Fruit fly (Drosophila melanogaster) whole organism, prepupa: Measurements from ENCODE around the gene bys.
A peak's percentile ranks its signal among the peaks of the same experiment; 100 is the strongest.

Experiments
- CG11762 ChIP-seq: fragments of 200-800 bp; sonication (Bioruptor generic); optimal IDR thresholded peaks from 3 replicates; lab custom pipeline; 2016; ENCODE audit warnings: missing biosample characterization, missing genetic modification characterization; ENCODE audit not compliant: insufficient read depth
- CG32006 ChIP-seq: fragments of 200-800 bp; sonication (Bioruptor generic); optimal IDR thresholded peaks from 3 replicates; lab custom pipeline; 2017; ENCODE audit warnings: missing biosample characterization, mild to moderate bottlenecking, missing genetic modification characterization
- CG34406 ChIP-seq: fragments of 200-800 bp; sonication (Bioruptor generic); optimal IDR thresholded peaks from 3 replicates; lab custom pipeline; 2016; ENCODE audit warnings: missing biosample characterization, missing genetic modification characterization
- CG8632 ChIP-seq: fragments of 200-800 bp; sonication (Bioruptor generic); optimal IDR thresholded peaks from 3 replicates; lab custom pipeline; 2016; ENCODE audit warnings: missing biosample characterization, missing genetic modification characterization
- Eip78C ChIP-seq: fragments of 200-800 bp; sonication (Bioruptor generic); peaks from one replicate; lab custom pipeline; 2016; ENCODE audit warnings: missing biosample characterization, missing genetic modification characterization
- Ets21C ChIP-seq: fragments of 200-800 bp; sonication (Bioruptor generic); optimal IDR thresholded peaks from 3 replicates; lab custom pipeline; 2016; ENCODE audit warnings: missing biosample characterization, missing genetic modification characterization
- Lpt ChIP-seq: fragments of 200-800 bp; sonication (Bioruptor generic); optimal IDR thresholded peaks from 3 replicates; lab custom pipeline; 2016; ENCODE audit warnings: missing biosample characterization, missing genetic modification characterization
- OdsH ChIP-seq: fragments of 200-800 bp; sonication (Bioruptor generic); optimal IDR thresholded peaks from 3 replicates; lab custom pipeline; 2016; ENCODE audit warnings: missing biosample characterization, missing genetic modification characterization

- TF ChIP-seq Lpt (GFP tag; lab: Kevin White, UChicago) (no peak), CG11762 (GFP tag; lab: Kevin White, UChicago) (no peak), CG8632 (no peak), CG34406 (no peak), Ets21C (no peak), OdsH (no peak), Eip78C (GFP tag; lab: Kevin White, UChicago) (peak; percentile 79), CG32006 (peak; percentile 31)
These were observed 9.8 kb upstream of the bys start, which contains the start of gene Nek2 for dm6 chrX:7891596-7892538.
